Worm (Caenorhabditis elegans) whole organism, L4 larva: Measurements from ENCODE around the gene sqv-1.

Experiments
- F37D6.2 ChIP-seq: sonication (generic microtip); optimal IDR thresholded peaks from 2 replicates; lab custom pipeline; 2016; ENCODE audit warnings: mild to moderate bottlenecking, missing genetic modification characterization, missing compliant biosample characterization
- F44E2.7 ChIP-seq: fragments of 200-800 bp; sonication (Bioruptor generic); IDR thresholded peaks from 2 replicates; pipeline ENCODE4 v2.1.2; 2022; ENCODE audit warnings: missing genetic modification characterization, missing compliant biosample characterization
- T20F7.1 ChIP-seq: fragments of 200-800 bp; sonication (Bioruptor generic); optimal IDR thresholded peaks from 2 replicates; lab custom pipeline; 2018; ENCODE audit warnings: mild to moderate bottlenecking, missing genetic modification characterization, missing compliant biosample characterization
- T26A8.4 ChIP-seq: fragments of 200-800 bp; sonication (Bioruptor generic); IDR thresholded peaks from 2 replicates; pipeline ENCODE4 v1.3.6; 2022; ENCODE audit warnings: missing genetic modification characterization, missing compliant biosample characterization
- Y105C5A.15 ChIP-seq: fragments of 200-800 bp; sonication (Bioruptor generic); IDR thresholded peaks from 2 replicates; pipeline ENCODE4 v1.3.6; 2022; ENCODE audit warnings: missing genetic modification characterization, missing compliant biosample characterization
- Y5F2A.4 ChIP-seq: fragments of 200-800 bp; sonication (Bioruptor generic); optimal IDR thresholded peaks from 2 replicates; lab custom pipeline; 2018; ENCODE audit warnings: mild to moderate bottlenecking, missing genetic modification characterization, missing compliant biosample characterization
- Y75B8A.6 ChIP-seq: fragments of 200-800 bp; sonication (Bioruptor generic); IDR thresholded peaks from 2 replicates; pipeline ENCODE4 v1.3.6; 2022; ENCODE audit warnings: missing genetic modification reagents, missing genetic modification characterization, missing compliant biosample characterization
- ZK337.2 ChIP-seq: fragments of 200-800 bp; sonication (Bioruptor generic); IDR thresholded peaks from 2 replicates; pipeline ENCODE4 v1.3.6; 2022; ENCODE audit warnings: missing genetic modification reagents, missing genetic modification characterization, missing compliant biosample characterization
- ZK546.5 ChIP-seq, 2 experiments: sonication (generic microtip); optimal IDR thresholded peaks; 2 replicates each; lab custom pipeline; 2017; ENCODE audit warnings: missing biosample characterization in 2 of 2, missing genetic modification characterization in 2 of 2
- aha-1 ChIP-seq: fragments of 150-350 bp; peaks from one replicate; lab custom pipeline; 2014; ENCODE audit warnings: missing biosample characterization, missing genetic modification characterization
- aly-2 ChIP-seq: sonication (generic microtip); optimal IDR thresholded peaks from 2 replicates; lab custom pipeline; 2018; ENCODE audit warnings: missing biosample characterization, missing genetic modification characterization
- ama-1 ChIP-seq: fragments of 150-350 bp; optimal IDR thresholded peaks from 2 replicates; lab custom pipeline; 2014; ENCODE audit warnings: inconsistent platforms, mixed read lengths
- arid-1 ChIP-seq: fragments of 200-800 bp; sonication (Bioruptor generic); conservative IDR thresholded peaks from 2 replicates; pipeline ENCODE4 v1.3.6; 2022; ENCODE audit warnings: missing genetic modification reagents, missing genetic modification characterization, missing compliant biosample characterization
- ceh-62 ChIP-seq: sonication (generic microtip); optimal IDR thresholded peaks from 2 replicates; lab custom pipeline; 2017; ENCODE audit warnings: missing biosample characterization, missing genetic modification characterization
- cey-2 ChIP-seq: sonication (generic microtip); optimal IDR thresholded peaks from 3 replicates; lab custom pipeline; 2017; ENCODE audit warnings: missing genetic modification characterization, mild to moderate bottlenecking, missing compliant biosample characterization, antibody characterized with exemption, borderline replicate concordance; ENCODE audit not compliant: insufficient read depth
- dmd-6 ChIP-seq: fragments of 200-800 bp; sonication (Bioruptor generic); IDR thresholded peaks from 2 replicates; pipeline ENCODE4 v1.3.6; 2022; ENCODE audit warnings: missing genetic modification reagents, missing genetic modification characterization, missing compliant biosample characterization
- dmd-8 ChIP-seq: fragments of 200-800 bp; sonication (Bioruptor generic); IDR thresholded peaks from 2 replicates; pipeline ENCODE4 v1.3.6; 2022; ENCODE audit warnings: missing genetic modification characterization, missing compliant biosample characterization
- dmd-9 ChIP-seq: fragments of 200-800 bp; sonication (Bioruptor generic); IDR thresholded peaks from 2 replicates; pipeline ENCODE4 v1.3.6; 2022; ENCODE audit warnings: missing genetic modification reagents, missing genetic modification characterization, missing compliant biosample characterization
- dpl-1 ChIP-seq: fragments of 150-350 bp; optimal IDR thresholded peaks from 2 replicates; lab custom pipeline; 2014; ENCODE audit warnings: missing biosample characterization, missing genetic modification reagents, missing genetic modification characterization
- duxl-1 ChIP-seq: sonication (generic microtip); optimal IDR thresholded peaks from 2 replicates; lab custom pipeline; 2016; ENCODE audit warnings: mild to moderate bottlenecking, missing genetic modification characterization, moderate library complexity, missing compliant biosample characterization; ENCODE audit not compliant: poor library complexity
- dve-1 ChIP-seq: sonication (generic microtip); optimal IDR thresholded peaks from 2 replicates; lab custom pipeline; 2017; ENCODE audit warnings: antibody characterized with exemption, mild to moderate bottlenecking, missing genetic modification characterization, missing compliant biosample characterization; ENCODE audit not compliant: insufficient read depth
- egl-27 ChIP-seq: sonication (generic microtip); optimal IDR thresholded peaks from 3 replicates; lab custom pipeline; 2017; ENCODE audit warnings: missing biosample characterization, missing genetic modification reagents, missing genetic modification characterization
- fos-1 ChIP-seq: fragments of 150-350 bp; optimal IDR thresholded peaks from 2 replicates; lab custom pipeline; 2014; ENCODE audit warnings: missing biosample characterization, missing genetic modification characterization
- gei-8 ChIP-seq: fragments of 200-800 bp; sonication (Bioruptor generic); optimal IDR thresholded peaks from 2 replicates; lab custom pipeline; 2018; ENCODE audit warnings: mild to moderate bottlenecking, missing genetic modification characterization, missing compliant biosample characterization
- jun-1 ChIP-seq: fragments of 150-350 bp; optimal IDR thresholded peaks from 2 replicates; lab custom pipeline; 2014; ENCODE audit warnings: missing biosample characterization, missing genetic modification reagents, missing genetic modification characterization
- lin-15B ChIP-seq: fragments of 150-350 bp; sonication (generic microtip); optimal IDR thresholded peaks from 3 replicates; lab custom pipeline; 2014; ENCODE audit warnings: missing biosample characterization, missing genetic modification characterization
- lin-29 ChIP-seq: fragments of 200-800 bp; sonication (Bioruptor generic); IDR thresholded peaks from 2 replicates; pipeline ENCODE4 v1.3.6; 2022; ENCODE audit warnings: missing genetic modification reagents, missing genetic modification characterization, missing compliant biosample characterization
- lin-38 ChIP-seq: fragments of 200-800 bp; sonication (Bioruptor generic); IDR thresholded peaks from 2 replicates; pipeline ENCODE4 v1.3.6; 2022; ENCODE audit warnings: missing genetic modification reagents, missing genetic modification characterization, missing compliant biosample characterization
- lir-3 ChIP-seq: sonication (generic microtip); optimal IDR thresholded peaks from 2 replicates; lab custom pipeline; 2016; ENCODE audit warnings: mild to moderate bottlenecking, missing genetic modification characterization, missing compliant biosample characterization
- madf-5 ChIP-seq, 2 experiments: fragments of 200-800 bp; sonication (Bioruptor generic); IDR thresholded peaks; 2 replicates each; pipeline ENCODE4 v1.3.6; 2022; ENCODE audit warnings: missing compliant biosample characterization in 2 of 2, missing genetic modification characterization in 2 of 2
- mdt-29 ChIP-seq: fragments of 200-800 bp; sonication (Bioruptor generic); IDR thresholded peaks from 2 replicates; pipeline ENCODE4 v1.3.6; 2022; ENCODE audit warnings: missing genetic modification reagents, missing genetic modification characterization, missing compliant biosample characterization
- mes-2 ChIP-seq: sonication (generic microtip); optimal IDR thresholded peaks from 2 replicates; lab custom pipeline; 2016; ENCODE audit warnings: missing genotype, mild to moderate bottlenecking, missing genetic modification characterization, missing compliant biosample characterization; ENCODE audit not compliant: poor library complexity, severe bottlenecking
- nhr-10 ChIP-seq: fragments of 150-350 bp; optimal IDR thresholded peaks from 2 replicates; lab custom pipeline; 2014; ENCODE audit warnings: missing biosample characterization, missing genetic modification characterization
- nhr-102 ChIP-seq: sonication (generic microtip); optimal IDR thresholded peaks from 2 replicates; lab custom pipeline; 2016; ENCODE audit warnings: mild to moderate bottlenecking, missing genetic modification characterization, moderate library complexity, missing compliant biosample characterization
- nhr-11 ChIP-seq: fragments of 150-350 bp; optimal IDR thresholded peaks from 2 replicates; lab custom pipeline; 2014; ENCODE audit warnings: missing biosample characterization, missing genetic modification characterization
- nhr-48 ChIP-seq: sonication (generic microtip); optimal IDR thresholded peaks from 2 replicates; lab custom pipeline; 2016; ENCODE audit warnings: mild to moderate bottlenecking, missing genetic modification characterization, missing compliant biosample characterization
- nhr-6 ChIP-seq: fragments of 150-350 bp; optimal IDR thresholded peaks from 2 replicates; lab custom pipeline; 2014; ENCODE audit warnings: missing biosample characterization, missing genetic modification characterization
- nhr-77 ChIP-seq: fragments of 150-350 bp; optimal IDR thresholded peaks from 2 replicates; lab custom pipeline; 2014; ENCODE audit warnings: missing biosample characterization, missing genetic modification characterization
- pha-4 ChIP-seq, 2 experiments: fragments of 150-350 bp in 1 of 2; fragments of 200-800 bp in 1 of 2; sonication (Bioruptor generic) in 1 of 2; IDR thresholded peaks in 1 of 2; optimal IDR thresholded peaks in 1 of 2; 2 replicates each; pipeline versions ENCODE4 v1.3.6 to Lab custom; 2014 to 2022; ENCODE audit warnings: missing genetic modification characterization in 2 of 2, missing genetic modification reagents in 2 of 2, missing biosample characterization in 1 of 2, missing compliant biosample characterization in 1 of 2
- php-3 ChIP-seq: fragments of 200-800 bp; sonication (Bioruptor generic); IDR thresholded peaks from 2 replicates; pipeline ENCODE4 v1.3.6; 2022; ENCODE audit warnings: missing genetic modification reagents, missing genetic modification characterization, missing compliant biosample characterization
- pqm-1 ChIP-seq: sonication (generic microtip); optimal IDR thresholded peaks from 2 replicates; lab custom pipeline; 2017; ENCODE audit warnings: missing biosample characterization, missing genetic modification characterization
- rbr-2 ChIP-seq: sonication (generic microtip); optimal IDR thresholded peaks from 2 replicates; lab custom pipeline; 2016; ENCODE audit warnings: missing genotype, missing genetic modification characterization, missing compliant biosample characterization
- set-16 ChIP-seq: fragments of 200-800 bp; sonication (Bioruptor generic); IDR thresholded peaks from 2 replicates; pipeline ENCODE4 v1.3.6; 2022; ENCODE audit warnings: missing genetic modification reagents, missing genetic modification characterization, missing compliant biosample characterization
- spr-3 ChIP-seq: fragments of 200-800 bp; sonication (Bioruptor generic); optimal IDR thresholded peaks from 2 replicates; lab custom pipeline; 2018; ENCODE audit warnings: mild to moderate bottlenecking, missing genetic modification characterization, missing compliant biosample characterization
- tag-97 ChIP-seq: fragments of 200-800 bp; sonication (Bioruptor generic); IDR thresholded peaks from 2 replicates; pipeline ENCODE4 v1.3.6; 2022; ENCODE audit warnings: missing genetic modification characterization, missing compliant biosample characterization
- unc-39 ChIP-seq: sonication (generic microtip); optimal IDR thresholded peaks from 2 replicates; lab custom pipeline; 2017; ENCODE audit warnings: missing biosample characterization, missing genetic modification characterization
- zag-1 ChIP-seq: fragments of 150-350 bp; optimal IDR thresholded peaks from 2 replicates; lab custom pipeline; 2014; ENCODE audit warnings: missing biosample characterization, missing genetic modification characterization
- zfp-2 ChIP-seq: sonication (generic microtip); optimal IDR thresholded peaks from 2 replicates; lab custom pipeline; 2016; ENCODE audit warnings: mild to moderate bottlenecking, missing genetic modification characterization, missing compliant biosample characterization
- zfp-3 ChIP-seq: fragments of 200-800 bp; sonication (Bioruptor generic); conservative IDR thresholded peaks from 2 replicates; pipeline ENCODE4 v1.3.6; 2022; ENCODE audit warnings: missing genetic modification reagents, missing genetic modification characterization, missing compliant biosample characterization
- zip-11 ChIP-seq: fragments of 200-800 bp; sonication (Bioruptor generic); IDR thresholded peaks from 2 replicates; pipeline ENCODE4 v1.3.6; 2022; ENCODE audit warnings: missing genetic modification characterization, missing compliant biosample characterization
- ztf-11 ChIP-seq: fragments of 150-350 bp; optimal IDR thresholded peaks from 2 replicates; lab custom pipeline; 2014; ENCODE audit warnings: missing biosample characterization, missing genetic modification characterization

sqv-1 gene

DNA sequence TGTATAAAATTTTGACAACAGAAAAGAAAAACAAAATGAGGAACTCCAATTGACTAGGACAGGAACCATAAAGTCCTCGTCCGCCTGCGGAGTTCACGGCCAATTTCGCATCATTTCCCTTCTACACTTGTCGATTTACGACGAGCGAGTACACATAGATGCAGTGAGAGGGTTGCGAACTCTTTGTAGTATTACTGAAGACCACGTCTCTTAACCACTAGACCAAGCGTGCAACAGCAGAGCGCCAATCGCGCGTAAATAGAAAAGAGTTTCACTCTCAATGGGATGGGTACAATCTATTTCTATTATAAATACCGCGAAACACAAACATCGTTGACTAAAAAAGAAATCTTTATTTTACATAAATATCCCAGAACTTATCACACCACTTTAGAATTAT lies 14.5 kb downstream of the sqv-1 start:
- TF ChIP-seq madf-5 (GFP tag; IDR thresholded peaks at IDR 0.05; lab: Robert Waterston, UW) = peak; percentile 78 to 86; a peak in 3 of 4 replicates
- peak; percentile 62 for TF ChIP-seq Y5F2A.4 (GFP tag; lab: Kevin White, UChicago)
- peak; percentile 29 for TF ChIP-seq gei-8
- no peak for TF ChIP-seq egl-27 (tag; lab: Kevin White, UChicago)
- TF ChIP-seq rbr-2 (tag; lab: Kevin White, UChicago) = peak; percentile 79
- TF ChIP-seq ZK546.5 (tag; optimal IDR thresholded peaks at IDR 0.05; lab: Kevin White, UChicago) = no peak
- TF ChIP-seq jun-1 (tag; lab: Kevin White, UChicago) = peak; percentile 50
- peak; percentile 46 for TF ChIP-seq dpl-1 (GFP tag; lab: Kevin White, UChicago)
- TF ChIP-seq mes-2 (tag; lab: Kevin White, UChicago) = peak; percentile 89
- TF ChIP-seq lir-3 (tag; lab: Kevin White, UChicago) = peak; percentile 29
- peak; percentile 79 for TF ChIP-seq lin-38
- TF ChIP-seq unc-39 (tag; lab: Kevin White, UChicago) = no peak
- TF ChIP-seq nhr-11 (tag; lab: Kevin White, UChicago) = peak; percentile 57
- peak; percentile 54; the same call in 1 of the 2 replicates for TF ChIP-seq zip-11 (GFP tag; lab: Robert Waterston, UW)
- TF ChIP-seq mdt-29 (GFP tag; lab: Robert Waterston, UW) = peak; percentile 83
- no peak; the same call in none of the 2 replicates for TF ChIP-seq T26A8.4 (GFP tag; lab: Robert Waterston, UW)
- TF ChIP-seq dmd-8 (GFP tag; lab: Robert Waterston, UW) = peak; percentile 67; the same call in 1 of the 2 replicates
- no peak for TF ChIP-seq fos-1
- TF ChIP-seq F44E2.7 (GFP tag; lab: Robert Waterston, UW) = no peak
- no peak for TF ChIP-seq ztf-11
- peak; percentile 62; the same call in 1 of the 2 replicates for TF ChIP-seq zfp-3 (GFP tag; lab: Robert Waterston, UW)
- 0 out of 2 replicates have a peak, but pooled peaks have one; percentile 73 for TF ChIP-seq Y75B8A.6 (GFP tag; lab: Robert Waterston, UW)
- no peak for TF ChIP-seq ceh-62 (tag; lab: Kevin White, UChicago)
- peak; percentile 60 for TF ChIP-seq pqm-1 (tag; lab: Kevin White, UChicago)
- TF ChIP-seq lin-15B = no peak
- TF ChIP-seq nhr-48 (tag; lab: Kevin White, UChicago) = peak; percentile 46
- peak; percentile 96 for TF ChIP-seq aha-1 (tag; lab: Kevin White, UChicago)
- TF ChIP-seq set-16 (GFP tag; lab: Robert Waterston, UW) = no peak
- TF ChIP-seq dve-1 (tag; lab: Kevin White, UChicago) = peak; percentile 76
- no peak for TF ChIP-seq nhr-10 (tag; lab: Kevin White, UChicago)
- TF ChIP-seq pha-4 (GFP tag; IDR thresholded peaks at IDR 0.05; lab: Robert Waterston, UW) = peak; percentile 89
- TF ChIP-seq pha-4 (tag; optimal IDR thresholded peaks at IDR 0.05; lab: Kevin White, UChicago) = peak; percentile 61
- TF ChIP-seq duxl-1 (tag; lab: Kevin White, UChicago) = peak; percentile 65
- peak; percentile 14 for TF ChIP-seq nhr-6 (tag; lab: Kevin White, UChicago)
- no peak for TF ChIP-seq cey-2 (tag; lab: Kevin White, UChicago)
- no peak for TF ChIP-seq aly-2 (tag; lab: Kevin White, UChicago)
- TF ChIP-seq T20F7.1 (GFP tag; lab: Kevin White, UChicago) = peak; percentile 73
- TF ChIP-seq dmd-6 (GFP tag; lab: Robert Waterston, UW) = peak; percentile 74
- peak; percentile 41; the same call in 1 of the 2 replicates for TF ChIP-seq ZK337.2
- TF ChIP-seq zag-1 = no peak
- peak; percentile 48 for TF ChIP-seq nhr-77 (tag; lab: Kevin White, UChicago)
- peak; percentile 68; the same call in 1 of the 2 replicates for TF ChIP-seq dmd-9 (GFP tag; lab: Robert Waterston, UW)
- peak; percentile 21 for TF ChIP-seq zfp-2 (tag; lab: Kevin White, UChicago)
- TF ChIP-seq nhr-102 = peak; percentile 61
- no peak for TF ChIP-seq tag-97
- TF ChIP-seq php-3 (GFP tag; lab: Robert Waterston, UW) = 0 out of 2 replicates have a peak, but pooled peaks have one; percentile 54
- peak; percentile 83 for TF ChIP-seq Y105C5A.15 (GFP tag; lab: Robert Waterston, UW)
- peak; percentile 51 for TF ChIP-seq spr-3 (GFP tag; lab: Kevin White, UChicago)
- TF ChIP-seq ama-1 (lab: Kevin White, UChicago) = peak; percentile 60
- TF ChIP-seq arid-1 (GFP tag; lab: Robert Waterston, UW) = peak; percentile 82
- TF ChIP-seq F37D6.2 (tag; lab: Kevin White, UChicago) = peak; percentile 45
- no peak for TF ChIP-seq lin-29 (GFP tag; lab: Robert Waterston, UW)
